Worm (Caenorhabditis elegans): ENCODE measurements around the gene droe-8.
"Not testable (repeated sequence)": the region's sequence is repeated elsewhere in the genome, so short reads cannot be mapped to it uniquely, and the experiment has no call there.

Gene droe-8

ce11 chrV:8726228-8726627 lies at the start of gene droe-8:
droe-8 (plus strand) TSS chrV:8726528.
- TF ChIP-seq lin-39, unc-86, sox-4 (tag; optimal IDR thresholded peaks at IDR 0.05): not testable (repeated sequence)

- TF ChIP-seq lir-3 (tag; optimal IDR thresholded peaks at IDR 0.05; ENCODE audit: poor library complexity) (no peak), grh-1 (GFP tag; IDR thresholded peaks at IDR 0.05) (no peak), ceh-88 (GFP tag; IDR thresholded peaks at IDR 0.05) (no peak), efl-3 (GFP tag; optimal IDR thresholded peaks at IDR 0.05) (no peak), F16B12.6 (tag; optimal IDR thresholded peaks at IDR 0.05) (no peak), hlh-4 (tag; optimal IDR thresholded peaks at IDR 0.05) (no peak), swsn-7 (tag; optimal IDR thresholded peaks at IDR 0.05) (no peak), efl-1 (optimal IDR thresholded peaks at IDR 0.05) (no peak), efl-1 (GFP tag; optimal IDR thresholded peaks at IDR 0.05 in 1 of 2) (no peak), nhr-11 (tag; optimal IDR thresholded peaks at IDR 0.05) (no peak), aly-2 (tag; optimal IDR thresholded peaks at IDR 0.05) (no peak), zag-1 (tag; optimal IDR thresholded peaks at IDR 0.05) (no peak), dpl-1 (GFP tag; optimal IDR thresholded peaks at IDR 0.05) (no peak), elt-2 (tag; optimal IDR thresholded peaks at IDR 0.05) (no peak)
These were observed 49.1 kb upstream of the droe-8 start, which contains the start of gene ZC190.6 for ce11 chrV:8677193-8677592. ZC190.6 (minus strand) TSS chrV:8677293.

- TF ChIP-seq efl-3 (GFP tag; optimal IDR thresholded peaks at IDR 0.05) (no peak), ceh-88 (GFP tag; IDR thresholded peaks at IDR 0.05) (no peak), nhr-90 (tag; optimal IDR thresholded peaks at IDR 0.05; ENCODE audit: poor library complexity) (no peak), ceh-8 (GFP tag; optimal IDR thresholded peaks at IDR 0.05) (peak; percentile 90), grh-1 (GFP tag; IDR thresholded peaks at IDR 0.05) (no peak), nhr-71 (tag; optimal IDR thresholded peaks at IDR 0.05) (peak; percentile 16), pag-3 (tag; optimal IDR thresholded peaks at IDR 0.05; ENCODE audit: borderline replicate concordance, insufficient read depth) (no peak), mab-9 (GFP tag; IDR thresholded peaks at IDR 0.05) (no peak)
These were observed 45.3 kb upstream of the droe-8 start, which contains the start of gene ZC190.2 for ce11 chrV:8681050-8681449. ZC190.2 (plus strand) TSS chrV:8681350.

ce11 chrV:8682719-8683118 lies 43.6 kb upstream of the droe-8 start, which contains the start of gene cln-3.3:
cln-3.3 (plus strand) TSS chrV:8683052.
- TF ChIP-seq nhr-77 (tag; optimal IDR thresholded peaks at IDR 0.05) (no peak), ama-1 (optimal IDR thresholded peaks at IDR 0.05) (no peak), elt-2 (tag; optimal IDR thresholded peaks at IDR 0.05) (peak; percentile 61), efl-1 (optimal IDR thresholded peaks at IDR 0.05) (no peak), efl-1 (GFP tag; optimal IDR thresholded peaks at IDR 0.05 in 1 of 2) (peak in 1 of 2 experiments; percentile 81), mdl-1 (tag; optimal IDR thresholded peaks at IDR 0.05) (peak in 1 of 2 experiments; percentile 28), Y116A8C.19 (tag; optimal IDR thresholded peaks at IDR 0.05; ENCODE audit: borderline replicate concordance) (no peak), unc-130 (tag; optimal IDR thresholded peaks at IDR 0.05) (no peak), sup-37 (GFP tag; optimal IDR thresholded peaks at IDR 0.05) (no peak), dpl-1 (GFP tag; optimal IDR thresholded peaks at IDR 0.05) (no peak), lin-35 (GFP tag; optimal IDR thresholded peaks at IDR 0.05) (peak in 1 of 2 experiments; percentile 25), hlh-4 (tag; optimal IDR thresholded peaks at IDR 0.05) (no peak), hlh-17 (GFP tag; optimal IDR thresholded peaks at IDR 0.05; ENCODE audit: borderline replicate concordance) (no peak), nhr-84 (tag; optimal IDR thresholded peaks at IDR 0.05) (no peak)

- TF ChIP-seq alr-1 (tag; optimal IDR thresholded peaks at IDR 0.05; ENCODE audit: borderline replicate concordance): no peak
- TF ChIP-seq fkh-4 (tag; optimal IDR thresholded peaks at IDR 0.05; ENCODE audit: borderline replicate concordance): peak; percentile 67
- no peak for TF ChIP-seq unc-130 (tag; optimal IDR thresholded peaks at IDR 0.05)
- TF ChIP-seq ceh-82 (tag; optimal IDR thresholded peaks at IDR 0.05): no peak
- peak; percentile 76 for TF ChIP-seq dsc-1 (tag; optimal IDR thresholded peaks at IDR 0.05)
These were observed 42.5 kb upstream of the droe-8 start for ce11 chrV:8683787-8684186.

Data from whole organism, L1 larva.